Fruit fly (Drosophila melanogaster) whole organism, embryonic: ENCODE data around the gene zetaCOP.
A peak's percentile ranks its signal among the peaks of the same experiment; 100 is the strongest.

ENCODE experiments used
- Bgb ChIP-seq: fragments of 200-800 bp; sonication (Bioruptor generic); IDR thresholded peaks from 2 replicates; pipeline ENCODE4 v1.3.6; 2022; ENCODE audit warnings: missing biosample characterization, missing genetic modification characterization; ENCODE audit not compliant: partially characterized antibody
- BtbVII ChIP-seq: fragments of 200-800 bp; sonication (Bioruptor generic); optimal IDR thresholded peaks from 3 replicates; lab custom pipeline; 2017; ENCODE audit warnings: missing biosample characterization, mild to moderate bottlenecking, missing genetic modification characterization
- Bteb2 ChIP-seq: fragments of 200-800 bp; sonication (Bioruptor generic); optimal IDR thresholded peaks from 2 replicates; lab custom pipeline; 2016; ENCODE audit warnings: missing biosample characterization, missing genetic modification characterization
- CG10267 ChIP-seq: fragments of 200-800 bp; sonication (Bioruptor generic); optimal IDR thresholded peaks from 2 replicates; lab custom pipeline; 2018; ENCODE audit warnings: missing biosample characterization, mild to moderate bottlenecking, missing genetic modification characterization, moderate library complexity
- CG10431 ChIP-seq: fragments of 200-800 bp; sonication (Bioruptor generic); optimal IDR thresholded peaks from 3 replicates; lab custom pipeline; 2018; ENCODE audit warnings: missing biosample characterization, mild to moderate bottlenecking, missing genetic modification characterization
- CG11504 ChIP-seq: fragments of 200-800 bp; sonication (Bioruptor generic); optimal IDR thresholded peaks from 3 replicates; lab custom pipeline; 2019; ENCODE audit warnings: missing biosample characterization, mild to moderate bottlenecking, missing genetic modification characterization, moderate library complexity
- CG12071 ChIP-seq: fragments of 200-800 bp; sonication (Bioruptor generic); optimal IDR thresholded peaks from 3 replicates; lab custom pipeline; 2018; ENCODE audit warnings: missing biosample characterization, mild to moderate bottlenecking, missing genetic modification characterization
- CG14014 ChIP-seq: fragments of 200-800 bp; sonication (Bioruptor generic); IDR thresholded peaks from 2 replicates; pipeline ENCODE4 v1.3.6; 2022; ENCODE audit warnings: missing biosample characterization, missing genetic modification characterization
- CG15269 ChIP-seq: fragments of 200-800 bp; sonication (Bioruptor generic); optimal IDR thresholded peaks from 2 replicates; lab custom pipeline; 2018; ENCODE audit warnings: missing biosample characterization, mild to moderate bottlenecking, missing genetic modification characterization, moderate library complexity
- CG15479 ChIP-seq: fragments of 200-800 bp; sonication (Bioruptor generic); optimal IDR thresholded peaks from 3 replicates; lab custom pipeline; 2019; ENCODE audit warnings: missing biosample characterization, mild to moderate bottlenecking, missing genetic modification characterization, moderate library complexity
- CG1602 ChIP-seq: fragments of 200-800 bp; sonication (Bioruptor generic); optimal IDR thresholded peaks from 3 replicates; lab custom pipeline; 2016; ENCODE audit warnings: missing biosample characterization, missing genetic modification characterization
- CG16779 ChIP-seq: fragments of 200-800 bp; sonication (Bioruptor generic); IDR thresholded peaks from 2 replicates; pipeline ENCODE4 v1.3.6; 2022; ENCODE audit warnings: missing biosample characterization, missing genetic modification characterization
- CG17385 ChIP-seq: fragments of 200-800 bp; sonication (Bioruptor generic); optimal IDR thresholded peaks from 3 replicates; lab custom pipeline; 2018; ENCODE audit warnings: missing biosample characterization, mild to moderate bottlenecking, missing genetic modification characterization
- CG17829 ChIP-seq: fragments of 200-800 bp; optimal IDR thresholded peaks from 2 replicates; lab custom pipeline; 2019; ENCODE audit warnings: missing biosample characterization, mild to moderate bottlenecking, missing genetic modification characterization, moderate library complexity
- CG18619 ChIP-seq: fragments of 200-800 bp; sonication (Bioruptor generic); optimal IDR thresholded peaks from 3 replicates; lab custom pipeline; 2017; ENCODE audit warnings: missing biosample characterization, mild to moderate bottlenecking, missing genetic modification characterization
- CG30020 ChIP-seq: fragments of 200-800 bp; optimal IDR thresholded peaks from 2 replicates; lab custom pipeline; 2019; ENCODE audit warnings: missing biosample characterization, mild to moderate bottlenecking, missing genetic modification characterization, moderate library complexity
- CG30403 ChIP-seq: fragments of 200-800 bp; sonication (Bioruptor generic); optimal IDR thresholded peaks from 3 replicates; lab custom pipeline; 2016; ENCODE audit warnings: missing biosample characterization, missing genetic modification characterization
- CG30431 ChIP-seq: fragments of 200-800 bp; sonication (Bioruptor generic); optimal IDR thresholded peaks from 2 replicates; lab custom pipeline; 2017; ENCODE audit warnings: missing biosample characterization, missing genetic modification characterization
- CG32532 ChIP-seq: fragments of 200-800 bp; sonication (Bioruptor generic); IDR thresholded peaks from 2 replicates; pipeline ENCODE4 v1.3.6; 2022; ENCODE audit warnings: missing biosample characterization, missing genetic modification characterization
- CG3995 ChIP-seq: fragments of 200-800 bp; sonication (Bioruptor generic); optimal IDR thresholded peaks from 3 replicates; lab custom pipeline; 2016; ENCODE audit warnings: missing biosample characterization, missing genetic modification characterization
- CG6683 ChIP-seq: fragments of 200-800 bp; sonication (Bioruptor generic); optimal IDR thresholded peaks from 2 replicates; lab custom pipeline; 2017; ENCODE audit warnings: missing biosample characterization, mild to moderate bottlenecking, missing genetic modification characterization, missing genetic modification reagents
- CG6765 ChIP-seq: fragments of 200-800 bp; sonication (Bioruptor generic); optimal IDR thresholded peaks from 3 replicates; lab custom pipeline; 2017; ENCODE audit warnings: missing biosample characterization, mild to moderate bottlenecking, missing genetic modification characterization
- CG7963 ChIP-seq: fragments of 200-800 bp; sonication (Bioruptor generic); IDR thresholded peaks from 3 replicates; pipeline ENCODE4 v1.3.6; 2022; ENCODE audit warnings: missing biosample characterization, missing genetic modification characterization; ENCODE audit not compliant: partially characterized antibody
- CG9797 ChIP-seq: fragments of 200-800 bp; sonication (Bioruptor generic); optimal IDR thresholded peaks from 3 replicates; lab custom pipeline; 2018; ENCODE audit warnings: missing biosample characterization, mild to moderate bottlenecking, missing genetic modification characterization
- Dbx ChIP-seq: fragments of 200-800 bp; sonication (Bioruptor generic); IDR thresholded peaks from 3 replicates; pipeline ENCODE4 v1.3.6; 2022; ENCODE audit warnings: missing biosample characterization, missing genetic modification characterization
- H2.0 ChIP-seq: fragments of 200-800 bp; sonication (Bioruptor generic); IDR thresholded peaks from 2 replicates; pipeline ENCODE4 v1.3.6; 2022; ENCODE audit warnings: missing biosample characterization, missing genetic modification characterization
- Jarid2 ChIP-seq: fragments of 200-800 bp; sonication (Bioruptor generic); optimal IDR thresholded peaks from 3 replicates; lab custom pipeline; 2017; ENCODE audit warnings: mild to moderate bottlenecking, missing biosample characterization, missing genetic modification reagents, missing genetic modification characterization
- Opbp ChIP-seq: fragments of 200-800 bp; sonication (Bioruptor generic); IDR thresholded peaks from 3 replicates; pipeline ENCODE4 v1.3.6; 2022; ENCODE audit warnings: missing biosample characterization, missing genetic modification characterization; ENCODE audit not compliant: partially characterized antibody
- PHDP ChIP-seq: fragments of 200-800 bp; sonication (Bioruptor generic); optimal IDR thresholded peaks from 3 replicates; lab custom pipeline; 2018; ENCODE audit warnings: missing biosample characterization, mild to moderate bottlenecking, missing genetic modification characterization, moderate library complexity
- Sry-β ChIP-seq: fragments of 200-800 bp; sonication (Bioruptor generic); optimal IDR thresholded peaks from 2 replicates; lab custom pipeline; 2018; ENCODE audit warnings: missing biosample characterization, mild to moderate bottlenecking, missing genetic modification characterization, moderate library complexity
- Xrp1 ChIP-seq: fragments of 200-800 bp; sonication (Bioruptor generic); IDR thresholded peaks from 2 replicates; pipeline ENCODE4 v1.3.6; 2022; ENCODE audit warnings: missing biosample characterization, missing genetic modification characterization
- crp ChIP-seq, 2 experiments: fragments of 200-800 bp; sonication (Bioruptor generic); optimal IDR thresholded peaks; 2 replicates in 1 of 2; 3 replicates in 1 of 2; lab custom pipeline; 2017; ENCODE audit warnings: missing biosample characterization in 2 of 2, missing genetic modification characterization in 2 of 2, mild to moderate bottlenecking in 1 of 2, moderate library complexity in 1 of 2
- dmrt11E ChIP-seq: fragments of 200-800 bp; sonication (Bioruptor generic); optimal IDR thresholded peaks from 3 replicates; lab custom pipeline; 2018; ENCODE audit warnings: missing biosample characterization, mild to moderate bottlenecking, missing genetic modification characterization, moderate library complexity
- eve ChIP-seq, 2 experiments: fragments of >200 bp; optimal IDR thresholded peaks; 2 replicates each; lab custom pipeline; 2017; ENCODE audit warnings: missing biosample characterization in 2 of 2, missing genetic modification characterization in 2 of 2
- exex ChIP-seq: fragments of 200-800 bp; sonication (Bioruptor generic); optimal IDR thresholded peaks from 4 replicates; lab custom pipeline; 2018; ENCODE audit warnings: missing biosample characterization, mild to moderate bottlenecking, missing genetic modification characterization, moderate library complexity
- ken ChIP-seq: fragments of 200-800 bp; sonication (Bioruptor generic); IDR thresholded peaks from 3 replicates; pipeline ENCODE4 v1.3.6; 2022; ENCODE audit warnings: missing biosample characterization, missing genetic modification characterization
- mirr ChIP-seq: fragments of 200-800 bp; sonication (Bioruptor generic); optimal IDR thresholded peaks from 3 replicates; lab custom pipeline; 2018; ENCODE audit warnings: missing biosample characterization, mild to moderate bottlenecking, missing genetic modification characterization
- nerfin-2 ChIP-seq: fragments of 200-800 bp; sonication (Bioruptor generic); IDR thresholded peaks from 2 replicates; pipeline ENCODE4 v1.3.6; 2022; ENCODE audit warnings: missing biosample characterization, missing genetic modification characterization; ENCODE audit not compliant: partially characterized antibody
- otp ChIP-seq: fragments of 200-800 bp; sonication (Bioruptor generic); IDR thresholded peaks from 3 replicates; pipeline ENCODE4, ENCODE4 v1.3.6; 2022; ENCODE audit warnings: missing biosample characterization, missing genetic modification characterization
- pzg ChIP-seq: fragments of 200-800 bp; sonication (Bioruptor generic); optimal IDR thresholded peaks from 3 replicates; lab custom pipeline; 2018; ENCODE audit warnings: missing biosample characterization, mild to moderate bottlenecking, missing genetic modification characterization, moderate library complexity
- run ChIP-seq: fragments of 200-800 bp; sonication (Bioruptor generic); optimal IDR thresholded peaks from 3 replicates; lab custom pipeline; 2018; ENCODE audit warnings: missing biosample characterization, mild to moderate bottlenecking, missing genetic modification characterization
- schlank ChIP-seq: fragments of 200-800 bp; sonication (Bioruptor generic); optimal IDR thresholded peaks from 2 replicates; lab custom pipeline; 2018; ENCODE audit warnings: missing biosample characterization, mild to moderate bottlenecking, missing genetic modification characterization
- seq ChIP-seq: fragments of 200-800 bp; sonication (Bioruptor generic); IDR thresholded peaks from 2 replicates; pipeline ENCODE4 v1.3.6; 2022; ENCODE audit warnings: missing biosample characterization, missing genetic modification characterization
- so ChIP-seq: fragments of 200-800 bp; sonication (Bioruptor generic); IDR thresholded peaks from 3 replicates; pipeline ENCODE4 v1.3.6; 2022; ENCODE audit warnings: missing biosample characterization, missing genetic modification characterization
- stwl ChIP-seq: fragments of 200-800 bp; sonication (Bioruptor generic); optimal IDR thresholded peaks from 3 replicates; lab custom pipeline; 2018; ENCODE audit warnings: missing biosample characterization, mild to moderate bottlenecking, missing genetic modification characterization, moderate library complexity
- sug ChIP-seq: fragments of 200-800 bp; optimal IDR thresholded peaks from 2 replicates; lab custom pipeline; 2019; ENCODE audit warnings: missing biosample characterization, mild to moderate bottlenecking, missing genetic modification characterization, moderate library complexity
- toy ChIP-seq: fragments of 200-800 bp; sonication (Bioruptor generic); IDR thresholded peaks from 2 replicates; pipeline ENCODE4 v1.3.6; 2022; ENCODE audit warnings: missing biosample characterization, missing genetic modification characterization

The zetaCOP gene

DNA sequence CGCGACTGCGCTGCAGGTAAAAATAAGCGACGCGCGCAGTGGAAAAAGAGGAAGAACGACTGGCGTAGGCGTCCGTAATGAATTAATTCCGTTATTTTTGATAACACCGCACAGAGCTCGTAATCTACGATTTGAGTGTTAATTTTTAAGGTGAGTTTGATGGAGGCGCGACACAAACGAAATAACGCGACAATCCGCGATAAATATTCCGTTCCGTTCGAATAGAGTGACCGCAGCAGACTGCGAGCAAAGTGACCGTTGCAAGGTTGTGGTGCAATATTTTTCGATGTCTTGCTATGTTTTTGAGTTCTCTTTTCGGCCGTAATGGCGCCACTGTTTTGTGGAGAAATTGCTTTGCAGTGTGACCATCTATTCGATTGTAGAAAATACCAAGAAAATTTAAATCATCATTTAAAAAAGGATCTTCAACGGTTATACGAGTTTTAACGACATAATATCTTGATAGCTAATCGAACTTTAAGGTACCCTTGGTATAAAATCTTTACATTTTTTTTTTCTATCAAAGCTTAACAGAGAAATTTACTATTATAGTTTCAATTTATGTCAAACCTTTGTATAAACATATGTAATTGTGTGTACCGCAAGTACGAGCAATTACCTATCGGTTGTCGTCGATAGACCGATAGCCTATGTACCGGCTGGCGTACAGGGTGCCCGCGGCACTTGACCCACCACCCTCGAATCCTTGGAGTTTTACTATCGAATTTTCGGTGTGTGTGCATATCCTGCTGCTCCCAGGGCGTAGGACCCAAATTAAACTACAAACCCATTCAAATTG is 38.3 kb upstream of the zetaCOP start, which contains the start of the genes CG43954, Lasp and Dab (continued):
- peak; percentile 93 for TF ChIP-seq Jarid2
- TF ChIP-seq stwl (tag; lab: Kevin White, UChicago) = peak; percentile 61
- no peak for TF ChIP-seq Bteb2 (GFP tag; lab: Kevin White, UChicago)
- no peak for TF ChIP-seq toy (GFP tag; lab: Robert Waterston, UW)
- peak; percentile 26; the same call in 1 of the 2 replicates for TF ChIP-seq CG14014 (GFP tag; lab: Robert Waterston, UW)
- peak; percentile 54; the same call in 2 of the 3 replicates for TF ChIP-seq ken (GFP tag; lab: Robert Waterston, UW)
- TF ChIP-seq CG1602 (GFP tag; lab: Kevin White, UChicago) = no peak
- TF ChIP-seq CG30020 (tag; lab: Kevin White, UChicago) = peak; percentile 61
- peak; percentile 97 for TF ChIP-seq CG9797 (GFP tag; lab: Kevin White, UChicago)
- peak; percentile 36; the same call in 1 of the 3 replicates for TF ChIP-seq otp (GFP tag; lab: Robert Waterston, UW)
- TF ChIP-seq CG10431 (GFP tag; lab: Kevin White, UChicago) = no peak
- TF ChIP-seq dmrt11E = no peak
- TF ChIP-seq CG11504 = peak; percentile 47
- TF ChIP-seq CG3995 (GFP tag; lab: Kevin White, UChicago) = peak; percentile 88
- TF ChIP-seq H2.0 (GFP tag; lab: Robert Waterston, UW) = peak; percentile 44; the same call in 1 of the 2 replicates
- TF ChIP-seq run (tag; lab: Kevin White, UChicago) = peak; percentile 25
- TF ChIP-seq CG12071 (GFP tag; lab: Kevin White, UChicago) = peak; percentile 3
- peak; percentile 13 for TF ChIP-seq CG6765
- peak; percentile 29 for TF ChIP-seq CG30403 (GFP tag; lab: Kevin White, UChicago)
- TF ChIP-seq CG10267 (tag; lab: Kevin White, UChicago) = peak; percentile 47
- TF ChIP-seq CG32532 (GFP tag; lab: Robert Waterston, UW) = peak; percentile 63
- peak; percentile 87 for TF ChIP-seq CG15479 (GFP tag; lab: Kevin White, UChicago)
- TF ChIP-seq CG6683 (GFP tag; lab: Kevin White, UChicago) = peak; percentile 12
- peak in 1 of 2 experiments; percentile 68 for TF ChIP-seq crp (GFP tag; optimal IDR thresholded peaks at IDR 0.05; lab: Kevin White, UChicago)
- TF ChIP-seq schlank (tag; lab: Kevin White, UChicago) = no peak
- TF ChIP-seq CG7963 = 0 out of 3 replicates have a peak, but pooled peaks have one; percentile 14
- peak; percentile 27 for TF ChIP-seq CG17829
- peak; percentile 60; the same call in 2 of the 3 replicates for TF ChIP-seq so (GFP tag; lab: Robert Waterston, UW)
- TF ChIP-seq Dbx (GFP tag; lab: Robert Waterston, UW) = peak; percentile 26; the same call in 1 of the 3 replicates
- no peak for TF ChIP-seq CG30431 (GFP tag; lab: Kevin White, UChicago)
- TF ChIP-seq sug (tag; lab: Kevin White, UChicago) = peak; percentile 52
- peak; percentile 69 for TF ChIP-seq nerfin-2 (GFP tag; lab: Robert Waterston, UW)
- peak; percentile 9 for TF ChIP-seq PHDP (tag; lab: Kevin White, UChicago)
- peak; percentile 68 for TF ChIP-seq Bgb
- peak; percentile 82 for TF ChIP-seq CG17385 (GFP tag; lab: Kevin White, UChicago)
- TF ChIP-seq pzg = peak; percentile 86
- TF ChIP-seq CG18619 (GFP tag; lab: Kevin White, UChicago) = peak; percentile 44
- TF ChIP-seq exex (tag; lab: Kevin White, UChicago) = peak; percentile 51
- no peak for TF ChIP-seq Sry-β (GFP tag; lab: Kevin White, UChicago)
- TF ChIP-seq seq (GFP tag; lab: Robert Waterston, UW) = peak; percentile 32; the same call in 1 of the 2 replicates
- 0 out of 3 replicates have a peak, but pooled peaks have one; percentile 5 for TF ChIP-seq Opbp (GFP tag; lab: Robert Waterston, UW)
- peak; percentile 52 for TF ChIP-seq BtbVII (GFP tag; lab: Kevin White, UChicago)
- no peak for TF ChIP-seq Xrp1 (GFP tag; lab: Robert Waterston, UW)
- peak; percentile 47 for TF ChIP-seq CG15269 (tag; lab: Kevin White, UChicago)
- TF ChIP-seq mirr (GFP tag; lab: Kevin White, UChicago) = peak; percentile 61
- TF ChIP-seq eve (GFP tag; optimal IDR thresholded peaks at IDR 0.05; lab: Kevin White, UChicago) = no peak
- TF ChIP-seq CG16779 (GFP tag; lab: Robert Waterston, UW) = 0 out of 2 replicates have a peak, but pooled peaks have one; percentile 25
